Worm (Caenorhabditis elegans) whole organism, L1 larva: Measurements from ENCODE around the gene jud-4.

ENCODE experiments used
- C04F5.9 ChIP-seq: sonication (generic microtip); optimal IDR thresholded peaks from 2 replicates; lab custom pipeline; 2016; ENCODE audit warnings: missing genetic modification characterization, missing compliant biosample characterization
- C16A3.4 ChIP-seq: fragments of 150-350 bp; optimal IDR thresholded peaks from 2 replicates; lab custom pipeline; 2014; ENCODE audit warnings: missing biosample characterization, missing genetic modification characterization
- Y116A8C.19 ChIP-seq: sonication (generic microtip); optimal IDR thresholded peaks from 2 replicates; lab custom pipeline; 2016; ENCODE audit warnings: missing compliant biosample characterization, missing genetic modification characterization, borderline replicate concordance
- blmp-1 ChIP-seq: fragments of 150-350 bp; optimal IDR thresholded peaks from 2 replicates; lab custom pipeline; 2014; ENCODE audit warnings: missing biosample characterization, missing genetic modification characterization
- ceh-8 ChIP-seq: fragments of 200-800 bp; sonication (Bioruptor generic); optimal IDR thresholded peaks from 2 replicates; lab custom pipeline; 2018; ENCODE audit warnings: mild to moderate bottlenecking, missing genetic modification characterization, moderate library complexity, missing compliant biosample characterization
- ceh-90 ChIP-seq: sonication (generic microtip); optimal IDR thresholded peaks from 2 replicates; lab custom pipeline; 2016; ENCODE audit warnings: missing genetic modification characterization, missing compliant biosample characterization
- ces-1 ChIP-seq: fragments of 150-350 bp; optimal IDR thresholded peaks from 2 replicates; lab custom pipeline; 2014; ENCODE audit warnings: missing biosample characterization, missing genetic modification reagents, missing genetic modification characterization
- efl-3 ChIP-seq: fragments of 200-800 bp; sonication (Bioruptor generic); optimal IDR thresholded peaks from 2 replicates; lab custom pipeline; 2018; ENCODE audit warnings: mild to moderate bottlenecking, missing genetic modification characterization, missing compliant biosample characterization
- egl-27 ChIP-seq, 2 experiments: fragments of 150-350 bp in 1 of 2; sonication (generic microtip); optimal IDR thresholded peaks; 3 replicates each; lab custom pipeline; 2017 to 2018; ENCODE audit warnings: missing biosample characterization in 2 of 2, missing genetic modification characterization in 2 of 2, missing genetic modification reagents in 2 of 2
- elt-3 ChIP-seq, 6 experiments: fragments of 150-350 bp in 1 of 6; sonication (generic microtip); optimal IDR thresholded peaks; 2 replicates each; lab custom pipeline; 2017 to 2018; ENCODE audit warnings: missing biosample characterization in 6 of 6, missing genetic modification characterization in 6 of 6, inconsistent platforms in 1 of 6
- grh-1 ChIP-seq: fragments of 200-800 bp; sonication (Bioruptor generic); IDR thresholded peaks from 2 replicates; pipeline ENCODE4 v1.3.6; 2022; ENCODE audit warnings: missing genetic modification reagents, missing genetic modification characterization, missing compliant biosample characterization
- hlh-4 ChIP-seq: sonication (generic microtip); optimal IDR thresholded peaks from 2 replicates; lab custom pipeline; 2016; ENCODE audit warnings: mild to moderate bottlenecking, missing genetic modification characterization, missing compliant biosample characterization
- hpl-2 ChIP-seq: fragments of 150-350 bp; optimal IDR thresholded peaks from 2 replicates; lab custom pipeline; 2014; ENCODE audit warnings: missing biosample characterization, missing genetic modification reagents, missing genetic modification characterization
- irx-1 ChIP-seq: sonication (generic microtip); optimal IDR thresholded peaks from 2 replicates; lab custom pipeline; 2016; ENCODE audit warnings: missing genetic modification characterization, missing compliant biosample characterization
- isw-1 ChIP-seq: fragments of 200-800 bp; sonication (Bioruptor generic); IDR thresholded peaks from 2 replicates; pipeline ENCODE4 v1.3.6; 2022; ENCODE audit warnings: missing genetic modification characterization, missing compliant biosample characterization
- jun-1 ChIP-seq: fragments of 150-350 bp; optimal IDR thresholded peaks from 2 replicates; lab custom pipeline; 2014; ENCODE audit warnings: missing biosample characterization, missing genetic modification reagents, missing genetic modification characterization
- lin-14 ChIP-seq: fragments of 200-800 bp; sonication (Bioruptor generic); optimal IDR thresholded peaks from 2 replicates; lab custom pipeline; 2018; ENCODE audit warnings: mild to moderate bottlenecking, missing genetic modification characterization, moderate library complexity, missing compliant biosample characterization
- lin-35 ChIP-seq, 2 experiments: fragments of 150-350 bp; optimal IDR thresholded peaks; 2 replicates each; lab custom pipeline; 2014; ENCODE audit warnings: missing biosample characterization in 2 of 2, missing genetic modification characterization in 2 of 2, missing genetic modification reagents in 2 of 2
- lir-3 ChIP-seq: sonication (generic microtip); optimal IDR thresholded peaks from 2 replicates; lab custom pipeline; 2016; ENCODE audit warnings: mild to moderate bottlenecking, missing genetic modification characterization, moderate library complexity, missing compliant biosample characterization; ENCODE audit not compliant: poor library complexity
- mep-1 ChIP-seq: fragments of 150-350 bp; optimal IDR thresholded peaks from 2 replicates; lab custom pipeline; 2014; ENCODE audit warnings: missing biosample characterization, missing genetic modification characterization
- nhr-19 ChIP-seq: fragments of 200-800 bp; sonication (Bioruptor generic); conservative IDR thresholded peaks from 2 replicates; pipeline ENCODE4 v1.3.6; 2022; ENCODE audit warnings: missing genetic modification characterization, missing compliant biosample characterization
- nhr-20 ChIP-seq: sonication (generic microtip); optimal IDR thresholded peaks from 2 replicates; lab custom pipeline; 2016; ENCODE audit warnings: mild to moderate bottlenecking, missing genetic modification characterization, missing compliant biosample characterization
- nhr-28 ChIP-seq: fragments of 150-350 bp; optimal IDR thresholded peaks from 2 replicates; lab custom pipeline; 2014; ENCODE audit warnings: missing biosample characterization, missing genetic modification characterization
- nhr-71 ChIP-seq: sonication (generic microtip); optimal IDR thresholded peaks from 2 replicates; lab custom pipeline; 2016; ENCODE audit warnings: mild to moderate bottlenecking, missing genetic modification characterization, moderate library complexity, missing compliant biosample characterization
- nhr-77 ChIP-seq: fragments of 150-350 bp; optimal IDR thresholded peaks from 2 replicates; lab custom pipeline; 2014; ENCODE audit warnings: missing biosample characterization, missing genetic modification characterization
- nhr-84 ChIP-seq: sonication (generic microtip); optimal IDR thresholded peaks from 2 replicates; lab custom pipeline; 2017; ENCODE audit warnings: missing biosample characterization, missing genetic modification characterization
- nhr-85 ChIP-seq: sonication (generic microtip); peaks from one replicate; lab custom pipeline; 2016; ENCODE audit warnings: missing genetic modification characterization, inconsistent platforms, missing compliant biosample characterization
- nhr-90 ChIP-seq: sonication (generic microtip); optimal IDR thresholded peaks from 2 replicates; lab custom pipeline; 2016; ENCODE audit warnings: mild to moderate bottlenecking, missing genetic modification characterization, missing compliant biosample characterization; ENCODE audit not compliant: poor library complexity
- pqm-1 ChIP-seq: sonication (generic microtip); optimal IDR thresholded peaks from 3 replicates; lab custom pipeline; 2017; ENCODE audit warnings: missing biosample characterization, missing genetic modification characterization
- rnt-1 ChIP-seq: sonication (generic microtip); optimal IDR thresholded peaks from 2 replicates; lab custom pipeline; 2016; ENCODE audit warnings: mild to moderate bottlenecking, missing genetic modification characterization, moderate library complexity, missing compliant biosample characterization
- skn-1 ChIP-seq: fragments of 150-350 bp; optimal IDR thresholded peaks from 2 replicates; lab custom pipeline; 2014; ENCODE audit warnings: missing biosample characterization, missing genetic modification characterization
- snu-23 ChIP-seq: sonication (generic microtip); optimal IDR thresholded peaks from 2 replicates; lab custom pipeline; 2016; ENCODE audit warnings: missing genetic modification characterization, missing compliant biosample characterization
- sox-4 ChIP-seq: sonication (generic microtip); optimal IDR thresholded peaks from 2 replicates; lab custom pipeline; 2016; ENCODE audit warnings: missing genetic modification characterization, missing compliant biosample characterization
- sptf-1 ChIP-seq: fragments of 150-350 bp; optimal IDR thresholded peaks from 2 replicates; lab custom pipeline; 2014; ENCODE audit warnings: missing biosample characterization, missing genetic modification characterization
- sup-37 ChIP-seq: fragments of 200-800 bp; sonication (Bioruptor generic); optimal IDR thresholded peaks from 2 replicates; lab custom pipeline; 2018; ENCODE audit warnings: mild to moderate bottlenecking, missing genetic modification characterization, missing compliant biosample characterization
- swsn-7 ChIP-seq: sonication (generic microtip); optimal IDR thresholded peaks from 2 replicates; lab custom pipeline; 2016; ENCODE audit warnings: missing genetic modification characterization, missing compliant biosample characterization
- tbx-2 ChIP-seq: sonication (generic microtip); optimal IDR thresholded peaks from 2 replicates; lab custom pipeline; 2016; ENCODE audit warnings: missing genetic modification characterization, missing compliant biosample characterization
- unc-62 ChIP-seq: fragments of 150-350 bp; optimal IDR thresholded peaks from 2 replicates; lab custom pipeline; 2014; ENCODE audit warnings: missing biosample characterization, missing genetic modification reagents, missing genetic modification characterization
- unc-86 ChIP-seq: sonication (generic microtip); optimal IDR thresholded peaks from 2 replicates; lab custom pipeline; 2016; ENCODE audit warnings: missing genetic modification characterization, missing compliant biosample characterization
- xbp-1 ChIP-seq: sonication (generic microtip); optimal IDR thresholded peaks from 2 replicates; lab custom pipeline; 2016; ENCODE audit warnings: missing genetic modification characterization, missing compliant biosample characterization
- zag-1 ChIP-seq: fragments of 150-350 bp; optimal IDR thresholded peaks from 2 replicates; lab custom pipeline; 2014; ENCODE audit warnings: missing biosample characterization, missing genetic modification characterization
- ztf-11 ChIP-seq, 2 experiments: sonication (generic microtip); optimal IDR thresholded peaks; 2 replicates each; lab custom pipeline; 2016 to 2017; ENCODE audit warnings: missing genetic modification characterization in 2 of 2, missing biosample characterization in 1 of 2, missing compliant biosample characterization in 1 of 2

jud-4 gene

DNA sequence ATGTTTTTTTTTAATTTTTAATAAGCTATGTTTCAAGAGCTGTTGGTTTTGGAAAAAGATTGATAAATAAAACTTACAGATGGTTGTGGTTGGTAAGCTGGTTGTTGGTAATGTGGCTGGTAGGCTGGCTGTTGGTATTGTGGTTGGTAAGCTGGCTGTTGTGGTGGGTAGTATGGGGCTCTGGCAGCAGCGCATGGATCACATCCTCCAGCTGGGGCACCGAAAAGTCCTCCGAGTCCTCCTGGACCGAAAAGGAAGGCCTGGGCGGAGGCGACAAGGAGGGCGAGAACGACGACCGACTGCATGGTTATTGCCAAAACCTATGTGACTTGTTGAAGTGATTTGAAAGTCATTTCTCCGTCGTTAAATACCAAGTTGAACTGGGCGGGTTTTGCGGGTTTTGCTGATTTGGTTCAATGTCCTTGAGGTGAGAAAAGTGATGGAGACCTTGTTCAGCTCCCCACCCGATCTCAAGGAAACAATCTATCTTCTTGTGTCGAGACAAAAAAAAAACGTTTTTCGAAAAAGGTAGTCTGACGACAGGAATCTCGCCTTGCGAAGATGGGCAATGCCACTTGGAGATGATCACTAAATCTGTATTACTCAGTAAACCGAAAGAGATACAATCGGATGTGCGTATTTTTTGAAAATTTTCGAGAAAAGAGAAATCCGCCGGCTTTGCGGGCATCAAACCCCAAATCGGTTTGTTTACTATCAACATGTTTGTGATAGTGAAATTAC is 23.8 kb upstream of the jud-4 start, which contains the start of gene F46F2.3 (continued):
- TF ChIP-seq nhr-19 (GFP tag; lab: Robert Waterston, UW) (0 out of 2 replicates have a peak, but pooled peaks have one; percentile 11), irx-1 (no peak), hpl-2 (GFP tag; lab: Kevin White, UChicago) (no peak), snu-23 (GFP tag; lab: Kevin White, UChicago) (peak; percentile 55), grh-1 (GFP tag; lab: Robert Waterston, UW) (0 out of 2 replicates have a peak, but pooled peaks have one; percentile 6), nhr-85 (peak; percentile 94), isw-1 (GFP tag; lab: Robert Waterston, UW) (no peak), sptf-1 (no peak), nhr-20 (tag; lab: Kevin White, UChicago) (peak; percentile 68)

ce11 chrX:15262423-15262822 is 21.5 kb upstream of the jud-4 start, which contains the start of gene F46F2.5:
TSS of gene F46F2.5 (plus strand) at chrX:15262723.
- TF ChIP-seq blmp-1 (no peak), grh-1 (GFP tag; lab: Robert Waterston, UW) (0 out of 2 replicates have a peak, but pooled peaks have one; percentile 22)

DNA sequence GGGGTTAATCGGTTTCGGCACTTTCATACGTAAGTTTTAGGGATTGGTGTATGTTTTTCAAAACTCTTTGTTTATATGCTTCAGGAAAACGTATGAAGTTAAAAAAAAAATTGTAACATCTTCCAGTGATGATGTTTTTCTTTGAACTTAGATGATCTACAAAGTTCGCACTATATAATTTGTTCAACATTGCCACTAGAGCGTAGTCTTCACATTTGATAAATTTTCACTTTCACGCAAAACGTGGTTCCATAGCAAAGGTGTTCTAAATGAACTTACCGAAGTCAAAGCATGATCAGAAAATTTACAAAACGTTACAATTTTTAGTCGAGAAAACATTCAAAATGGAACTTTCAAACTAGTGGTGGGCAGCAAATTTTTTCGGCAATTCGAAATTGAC is 21.0 kb upstream of the jud-4 start:
- TF ChIP-seq efl-3 (GFP tag; lab: Kevin White, UChicago) (no peak), irx-1 (no peak), rnt-1 (tag; lab: Kevin White, UChicago) (no peak)

- TF ChIP-seq Y116A8C.19 (tag; lab: Kevin White, UChicago), result no peak
- TF ChIP-seq ceh-90 (tag; lab: Kevin White, UChicago), result no peak
- TF ChIP-seq egl-27 (tag; optimal IDR thresholded peaks at IDR 0.05; lab: Kevin White, UChicago), result no peak
- no peak for TF ChIP-seq zag-1 (tag; lab: Kevin White, UChicago)
- no peak for TF ChIP-seq xbp-1 (tag; lab: Kevin White, UChicago)
- peak in 1 of 2 experiments; percentile 2 for TF ChIP-seq lin-35 (GFP tag; optimal IDR thresholded peaks at IDR 0.05; lab: Kevin White, UChicago)
- TF ChIP-seq blmp-1, result peak; percentile 55
- TF ChIP-seq nhr-90 (tag; lab: Kevin White, UChicago), result peak; percentile 61
- peak; percentile 22 for TF ChIP-seq mep-1 (tag; lab: Kevin White, UChicago)
- peak; percentile 45 for TF ChIP-seq nhr-71 (tag; lab: Kevin White, UChicago)
- peak in 2 of 6 experiments; percentile 9 to 51 for TF ChIP-seq elt-3 (tag; optimal IDR thresholded peaks at IDR 0.05; lab: Kevin White, UChicago)
- peak; percentile 8 for TF ChIP-seq irx-1
- no peak for TF ChIP-seq ztf-11 (tag; optimal IDR thresholded peaks at IDR 0.05; lab: Kevin White, UChicago)
- TF ChIP-seq efl-3 (GFP tag; lab: Kevin White, UChicago), result no peak
- peak; percentile 47; the same call in 1 of the 2 replicates for TF ChIP-seq grh-1 (GFP tag; lab: Robert Waterston, UW)
- no peak for TF ChIP-seq lir-3
- no peak for TF ChIP-seq unc-86
- TF ChIP-seq isw-1 (GFP tag; lab: Robert Waterston, UW), result no peak
- TF ChIP-seq nhr-19 (GFP tag; lab: Robert Waterston, UW), result peak; percentile 56
- TF ChIP-seq sptf-1, result no peak
- peak; percentile 97 for TF ChIP-seq nhr-85
- TF ChIP-seq skn-1 (tag; lab: Kevin White, UChicago), result no peak
- TF ChIP-seq sox-4 (tag; lab: Kevin White, UChicago), result no peak
- TF ChIP-seq nhr-20 (tag; lab: Kevin White, UChicago), result peak; percentile 76
- no peak for TF ChIP-seq nhr-84
- peak; percentile 21 for TF ChIP-seq tbx-2 (tag; lab: Kevin White, UChicago)
- no peak for TF ChIP-seq swsn-7 (tag; lab: Kevin White, UChicago)
- no peak for TF ChIP-seq jun-1
- no peak for TF ChIP-seq C16A3.4 (tag; lab: Kevin White, UChicago)
- peak; percentile 53 for TF ChIP-seq snu-23 (GFP tag; lab: Kevin White, UChicago)
- TF ChIP-seq lin-14 (GFP tag; lab: Kevin White, UChicago), result peak; percentile 38
- TF ChIP-seq C04F5.9 (tag; lab: Kevin White, UChicago), result no peak
- TF ChIP-seq ces-1, result no peak
- no peak for TF ChIP-seq nhr-28
- no peak for TF ChIP-seq ceh-8 (GFP tag; lab: Kevin White, UChicago)
- no peak for TF ChIP-seq unc-62 (GFP tag; lab: Kevin White, UChicago)
- TF ChIP-seq hlh-4 (tag; lab: Kevin White, UChicago), result no peak
- no peak for TF ChIP-seq pqm-1
- no peak for TF ChIP-seq nhr-77 (tag; lab: Kevin White, UChicago)
- no peak for TF ChIP-seq sup-37 (GFP tag; lab: Kevin White, UChicago)
- TF ChIP-seq, all 84 proteins: peak for 14
Measured at ce11 chrX:15264149-15264548, 19.8 kb upstream of the jud-4 start.
